Worm (Caenorhabditis elegans) whole organism, L4 larva: ENCODE data around the gene T16G1.2.

Source experiments
- ZK546.5 ChIP-seq, 2 experiments: sonication (generic microtip); optimal IDR thresholded peaks; 2 replicates each; lab custom pipeline; 2017; ENCODE audit warnings: missing biosample characterization in 2 of 2, missing genetic modification characterization in 2 of 2
- jun-1 ChIP-seq: fragments of 150-350 bp; optimal IDR thresholded peaks from 2 replicates; lab custom pipeline; 2014; ENCODE audit warnings: missing biosample characterization, missing genetic modification reagents, missing genetic modification characterization
- lin-39 ChIP-seq: fragments of 150-350 bp; optimal IDR thresholded peaks from 2 replicates; lab custom pipeline; 2014; ENCODE audit warnings: missing biosample characterization, missing genetic modification reagents, missing genetic modification characterization
- mdl-1 ChIP-seq, 2 experiments: fragments of 150-350 bp in 1 of 2; sonication (generic microtip) in 1 of 2; optimal IDR thresholded peaks; 2 replicates each; lab custom pipeline; 2014 to 2017; ENCODE audit warnings: missing biosample characterization in 2 of 2, missing genetic modification characterization in 2 of 2
- mes-2 ChIP-seq: sonication (generic microtip); optimal IDR thresholded peaks from 2 replicates; lab custom pipeline; 2016; ENCODE audit warnings: missing genotype, mild to moderate bottlenecking, missing genetic modification characterization, missing compliant biosample characterization; ENCODE audit not compliant: poor library complexity, severe bottlenecking
- nhr-77 ChIP-seq: fragments of 150-350 bp; optimal IDR thresholded peaks from 2 replicates; lab custom pipeline; 2014; ENCODE audit warnings: missing biosample characterization, missing genetic modification characterization
- pha-4 ChIP-seq, 2 experiments: fragments of 150-350 bp in 1 of 2; fragments of 200-800 bp in 1 of 2; sonication (Bioruptor generic) in 1 of 2; IDR thresholded peaks in 1 of 2; optimal IDR thresholded peaks in 1 of 2; 2 replicates each; pipeline versions ENCODE4 v1.3.6 to Lab custom; 2014 to 2022; ENCODE audit warnings: missing genetic modification characterization in 2 of 2, missing genetic modification reagents in 2 of 2, missing biosample characterization in 1 of 2, missing compliant biosample characterization in 1 of 2
- unc-130 ChIP-seq: sonication (generic microtip); optimal IDR thresholded peaks from 2 replicates; lab custom pipeline; 2016; ENCODE audit warnings: missing genetic modification reagents, missing genetic modification characterization, missing compliant biosample characterization
- zip-11 ChIP-seq: fragments of 200-800 bp; sonication (Bioruptor generic); IDR thresholded peaks from 2 replicates; pipeline ENCODE4 v1.3.6; 2022; ENCODE audit warnings: missing genetic modification characterization, missing compliant biosample characterization
- zip-2 ChIP-seq: fragments of 150-350 bp; optimal IDR thresholded peaks from 2 replicates; lab custom pipeline; 2014; ENCODE audit warnings: missing biosample characterization, missing genetic modification characterization

DNA sequence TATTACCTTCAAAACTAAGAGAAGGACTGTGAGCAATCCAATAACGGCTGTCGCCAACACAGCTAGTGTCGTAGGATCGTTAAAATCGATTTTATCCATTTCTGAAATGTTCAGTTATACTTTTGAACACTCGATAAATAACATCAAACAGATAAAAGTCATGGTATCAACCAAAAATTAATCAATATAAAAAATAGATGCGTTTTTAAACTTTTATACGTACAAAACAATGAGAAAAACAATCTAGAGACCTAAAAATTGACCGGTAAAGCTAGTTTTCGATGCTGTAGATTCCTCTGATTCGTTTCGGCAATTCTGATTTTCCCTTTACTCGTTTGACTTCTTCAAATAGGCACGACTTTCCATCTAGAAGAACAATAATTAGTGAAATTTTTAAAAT lies 37.8 kb downstream of the T16G1.2 start, which contains the start of gene R186.3:
- TF ChIP-seq pha-4 (GFP tag; IDR thresholded peaks at IDR 0.05; lab: Robert Waterston, UW) (no peak), pha-4 (tag; optimal IDR thresholded peaks at IDR 0.05; lab: Kevin White, UChicago) (no peak), lin-39 (tag; lab: Kevin White, UChicago) (no peak), mes-2 (tag; lab: Kevin White, UChicago) (no peak), jun-1 (tag; lab: Kevin White, UChicago) (no peak), zip-2 (no peak), nhr-77 (no peak), mdl-1 (tag; optimal IDR thresholded peaks at IDR 0.05; lab: Kevin White, UChicago) (no peak), zip-11 (GFP tag; lab: Robert Waterston, UW) (no peak), unc-130 (no peak), ZK546.5 (tag; optimal IDR thresholded peaks at IDR 0.05; lab: Kevin White, UChicago) (no peak)
